Fruit fly (Drosophila melanogaster): ENCODE results near the gene CG16972.

DNA sequence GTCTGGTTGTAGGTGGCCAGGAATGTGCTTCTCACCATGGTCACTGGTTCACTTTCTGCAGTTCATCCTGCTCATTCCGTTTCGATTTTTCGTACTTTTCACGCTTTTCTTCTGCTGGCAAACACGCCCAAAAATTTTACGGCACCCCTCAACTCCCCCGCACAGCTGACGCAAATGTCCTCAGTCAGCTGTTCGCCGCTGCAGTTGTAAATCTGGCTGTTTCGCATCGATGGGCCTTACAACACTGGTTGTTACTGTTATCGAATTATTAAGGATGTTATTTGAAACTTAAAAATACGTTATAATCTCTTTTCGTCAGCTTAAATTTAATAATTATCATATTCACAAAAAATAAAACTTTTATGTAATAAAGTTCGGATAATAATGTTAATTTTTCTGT lies 20.7 kb downstream of the CG16972 start, which contains the start of gene Mgat3:
- TF ChIP-seq CG12768 (GFP tag; optimal IDR thresholded peaks at IDR 0.05) (no peak), CG14711 (tag; optimal IDR thresholded peaks at IDR 0.05) (no peak), ovo (GFP tag; optimal IDR thresholded peaks at IDR 0.05) (no peak), CG7045 (GFP tag; optimal IDR thresholded peaks at IDR 0.05) (no peak), Clk (GFP tag; optimal IDR thresholded peaks at IDR 0.05) (no peak)

All from whole organism, adult.